Worm (Caenorhabditis elegans): ENCODE data around the gene vab-9.
A peak's percentile ranks its signal among the peaks of the same experiment; 100 is the strongest.

vab-9 gene

DNA sequence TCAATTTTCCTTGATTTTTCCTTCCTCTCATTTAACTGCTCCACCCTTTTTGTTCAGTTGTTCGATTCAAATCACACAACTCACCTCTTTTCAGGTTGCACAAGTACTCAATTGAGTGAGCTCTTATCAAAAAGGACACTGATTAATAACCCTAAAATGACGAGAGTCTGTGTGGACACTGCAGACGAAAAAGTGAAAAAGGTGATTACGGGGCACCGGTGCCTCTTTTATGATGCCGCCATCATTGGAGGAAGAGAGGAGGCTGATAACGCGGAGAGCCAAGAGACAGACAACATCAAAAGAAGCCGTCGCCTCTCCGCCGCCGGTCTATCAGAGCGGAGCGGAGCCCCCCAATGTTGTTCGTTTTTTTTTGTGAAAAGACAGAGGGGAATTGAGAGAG is 12.4 kb downstream of the vab-9 start, which contains the start of gene sptf-2 (continued):
- TF ChIP-seq lsy-12 (tag; optimal IDR thresholded peaks at IDR 0.05) (no peak), ztf-11 (tag; optimal IDR thresholded peaks at IDR 0.05) (no peak), daf-12 (tag; optimal IDR thresholded peaks at IDR 0.05) (no peak), lin-39 (tag; optimal IDR thresholded peaks at IDR 0.05) (no peak)

DNA sequence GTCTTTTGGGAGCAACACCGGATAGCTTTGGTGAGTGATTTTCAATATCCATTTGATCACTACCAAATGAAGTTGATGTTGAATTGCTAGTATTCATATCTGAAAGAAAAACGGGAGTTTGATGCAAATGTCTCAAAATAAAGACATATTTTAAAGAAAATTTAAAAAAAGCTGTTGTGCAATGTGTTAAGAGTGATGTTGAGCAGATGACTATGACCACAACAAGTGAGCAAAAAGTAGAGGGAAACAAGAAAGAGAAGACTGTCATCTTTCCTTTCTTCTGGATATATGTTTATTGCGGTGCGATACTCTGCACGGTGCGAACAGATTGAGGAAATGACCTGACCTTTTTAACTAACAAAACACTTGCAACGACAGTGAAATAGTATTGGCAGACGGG is 14.1 kb downstream of the vab-9 start, which contains the start of gene T22C8.4:
Gene T22C8.4 (minus strand): TSS at position 101 of the 400 bp plus-strand sequence.
- TF ChIP-seq nhr-23 (tag; optimal IDR thresholded peaks at IDR 0.05), result no peak
- no peak for TF ChIP-seq nfya-1 (tag; optimal IDR thresholded peaks at IDR 0.05; ENCODE audit: insufficient read depth)
- no peak for TF ChIP-seq ceh-16 (tag; optimal IDR thresholded peaks at IDR 0.05)
- no peak for TF ChIP-seq sea-2 (GFP tag; optimal IDR thresholded peaks at IDR 0.05)
- TF ChIP-seq fos-1 (tag; optimal IDR thresholded peaks at IDR 0.05), result no peak
- TF ChIP-seq fkh-10 (GFP tag; optimal IDR thresholded peaks at IDR 0.05), result no peak
- TF ChIP-seq ZK546.5 (tag; optimal IDR thresholded peaks at IDR 0.05), result no peak
- TF ChIP-seq nhr-25 (tag; optimal IDR thresholded peaks at IDR 0.05), result no peak
- no peak for TF ChIP-seq mml-1 (tag; optimal IDR thresholded peaks at IDR 0.05)
- TF ChIP-seq ztf-4 (tag; optimal IDR thresholded peaks at IDR 0.05), result no peak
- TF ChIP-seq unc-62 (GFP tag; optimal IDR thresholded peaks at IDR 0.05), result no peak
- TF ChIP-seq ama-1 (optimal IDR thresholded peaks at IDR 0.05), result no peak
- TF ChIP-seq ztf-11 (tag; optimal IDR thresholded peaks at IDR 0.05), result no peak
- no peak for TF ChIP-seq nhr-67 (tag; optimal IDR thresholded peaks at IDR 0.05)

DNA sequence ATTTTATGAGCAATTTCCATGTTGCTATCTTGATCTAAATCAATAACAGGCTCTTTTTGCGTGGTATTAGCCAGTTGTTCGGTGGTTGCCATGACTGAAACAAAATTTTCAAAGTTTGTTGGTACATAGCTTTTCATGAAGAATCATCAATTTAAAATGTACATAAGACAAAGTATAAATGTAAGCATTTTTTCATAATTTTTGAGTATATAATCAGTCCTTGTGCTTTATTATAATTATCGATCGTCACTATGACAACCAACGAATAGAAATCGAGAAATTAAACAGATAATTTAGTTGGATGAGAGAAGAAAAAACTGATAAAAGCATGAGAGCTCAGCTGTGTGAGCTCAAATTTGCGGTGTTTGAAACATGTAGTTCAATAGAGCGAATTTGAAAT is 15.6 kb downstream of the vab-9 start, which contains the start of gene T22C8.3:
Gene T22C8.3 (minus strand): TSS at position 101 of the 400 bp plus-strand sequence.
- TF ChIP-seq pha-4 (tag; optimal IDR thresholded peaks at IDR 0.05), result peak; percentile 10
- TF ChIP-seq egl-5 (tag; optimal IDR thresholded peaks at IDR 0.05), result no peak

DNA sequence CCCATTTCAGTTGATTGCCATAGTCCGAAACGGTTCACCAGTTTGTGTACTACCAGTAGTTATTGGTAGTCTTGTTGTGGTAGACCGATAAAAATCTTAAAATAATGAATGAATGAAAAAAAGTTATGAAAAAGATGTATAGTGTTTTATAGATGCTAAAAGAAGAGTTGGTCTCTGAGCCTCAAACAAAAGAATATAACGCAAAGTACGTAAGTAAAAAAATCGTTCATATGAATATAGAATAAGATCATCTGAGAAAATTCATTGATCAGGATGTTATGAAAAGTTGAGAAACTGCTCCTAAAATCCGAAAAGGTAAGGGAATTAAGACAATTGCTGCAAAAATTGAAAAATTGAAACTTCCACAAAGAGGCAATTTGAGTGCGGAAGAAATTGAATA is 20.0 kb downstream of the vab-9 start, which contains the start of gene chhy-1:
Gene chhy-1 (minus strand): TSS at position 101 of the 400 bp plus-strand sequence.
- TF ChIP-seq skn-1 (tag; optimal IDR thresholded peaks at IDR 0.05) (no peak), ama-1 (optimal IDR thresholded peaks at IDR 0.05) (no peak), nhr-237 (tag; optimal IDR thresholded peaks at IDR 0.05) (no peak), ceh-9 (tag; optimal IDR thresholded peaks at IDR 0.05) (no peak), ceh-16 (tag; optimal IDR thresholded peaks at IDR 0.05) (no peak)

DNA sequence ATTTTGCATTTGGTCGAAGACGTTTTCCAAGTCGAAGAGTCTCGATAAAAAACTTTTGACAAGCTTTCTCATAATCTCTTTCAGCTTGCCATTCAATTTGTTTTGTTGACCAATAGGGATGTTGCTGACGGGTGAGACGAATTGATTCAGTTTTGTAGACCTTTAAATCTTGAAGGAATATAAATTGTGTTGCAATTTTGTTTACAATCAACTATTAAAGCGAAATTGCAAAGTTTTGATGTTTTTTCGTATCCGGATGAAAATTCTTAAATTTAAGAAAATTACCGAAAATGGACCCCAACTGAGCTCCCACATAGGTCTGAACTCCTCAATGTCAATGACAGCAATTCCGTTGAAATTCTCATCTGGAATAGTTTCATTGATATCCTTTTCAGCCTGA is 21.4 kb downstream of the vab-9 start:
- TF ChIP-seq nhr-77 (tag; optimal IDR thresholded peaks at IDR 0.05) (no peak), nhr-237 (tag; optimal IDR thresholded peaks at IDR 0.05) (no peak), jun-1 (tag; optimal IDR thresholded peaks at IDR 0.05) (no peak), zag-1 (tag; optimal IDR thresholded peaks at IDR 0.05) (no peak), eor-1 (tag; optimal IDR thresholded peaks at IDR 0.05) (no peak), nfya-1 (tag; optimal IDR thresholded peaks at IDR 0.05; ENCODE audit: insufficient read depth) (no peak), nhr-76 (tag; optimal IDR thresholded peaks at IDR 0.05) (no peak), ZK546.5 (tag; optimal IDR thresholded peaks at IDR 0.05) (no peak), ceh-16 (tag; optimal IDR thresholded peaks at IDR 0.05) (no peak), egl-27 (tag; optimal IDR thresholded peaks at IDR 0.05) (no peak)

DNA sequence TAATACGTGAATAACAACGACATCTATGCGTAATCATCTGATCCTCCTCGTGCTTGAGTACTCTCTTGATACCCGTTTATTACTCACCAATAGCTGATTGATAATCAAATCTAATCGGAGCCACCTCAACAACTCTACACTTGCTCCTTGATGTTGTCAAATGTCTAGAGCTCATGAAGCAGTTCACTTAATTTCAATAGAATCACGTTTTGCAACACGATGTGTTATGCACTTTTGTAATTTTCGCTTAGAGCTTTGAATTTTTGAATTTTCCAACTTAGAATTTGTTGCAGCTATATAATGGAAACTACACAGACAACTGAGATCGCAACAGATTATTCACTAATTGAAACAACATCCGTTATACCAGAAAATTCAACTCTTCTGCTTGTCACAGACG is 25.0 kb downstream of the vab-9 start, which contains the start of gene T22C8.1:
Gene T22C8.1 (plus strand): TSS at position 301 of the 400 bp plus-strand sequence.
- TF ChIP-seq unc-39 (tag; optimal IDR thresholded peaks at IDR 0.05) (no peak), ceh-28 (tag; optimal IDR thresholded peaks at IDR 0.05) (no peak), nhr-23 (tag; optimal IDR thresholded peaks at IDR 0.05) (no peak), ama-1 (optimal IDR thresholded peaks at IDR 0.05) (no peak), elt-3 (tag; optimal IDR thresholded peaks at IDR 0.05) (no peak), egl-5 (tag; optimal IDR thresholded peaks at IDR 0.05) (no peak), hmg-11 (tag; optimal IDR thresholded peaks at IDR 0.05) (no peak), nfya-1 (tag; optimal IDR thresholded peaks at IDR 0.05; ENCODE audit: insufficient read depth) (no peak), sea-2 (GFP tag; optimal IDR thresholded peaks at IDR 0.05) (no peak), daf-12 (tag; optimal IDR thresholded peaks at IDR 0.05) (no peak), nhr-76 (tag; optimal IDR thresholded peaks at IDR 0.05) (no peak), ceh-9 (tag; optimal IDR thresholded peaks at IDR 0.05) (no peak), nhr-43 (tag; optimal IDR thresholded peaks at IDR 0.05; ENCODE audit: poor library complexity, severe bottlenecking) (no peak), fkh-2 (tag; optimal IDR thresholded peaks at IDR 0.05) (no peak), nhr-11 (tag; optimal IDR thresholded peaks at IDR 0.05) (no peak)
